Worm (Caenorhabditis elegans): ENCODE measurements around the gene elo-5.

Gene elo-5

ce11 chrIV:5370914-5371313 is 6.0 kb downstream of the elo-5 start:
- TF ChIP-seq sptf-1 (tag; optimal IDR thresholded peaks at IDR 0.05) (no peak), lin-15B (tag; optimal IDR thresholded peaks at IDR 0.05) (no peak), hlh-4 (tag; optimal IDR thresholded peaks at IDR 0.05) (no peak), pag-3 (tag; optimal IDR thresholded peaks at IDR 0.05; ENCODE audit: borderline replicate concordance, insufficient read depth) (no peak), nhr-19 (GFP tag; conservative IDR thresholded peaks at IDR 0.05) (no peak), swsn-7 (tag; optimal IDR thresholded peaks at IDR 0.05) (no peak), pax-3 (tag; optimal IDR thresholded peaks at IDR 0.05) (no peak), zag-1 (tag; optimal IDR thresholded peaks at IDR 0.05) (no peak), mef-2 (tag; optimal IDR thresholded peaks at IDR 0.05) (no peak), xbp-1 (tag; optimal IDR thresholded peaks at IDR 0.05) (no peak), nhr-90 (tag; optimal IDR thresholded peaks at IDR 0.05; ENCODE audit: poor library complexity) (no peak), nhr-77 (tag; optimal IDR thresholded peaks at IDR 0.05) (no peak), nhr-28 (tag; optimal IDR thresholded peaks at IDR 0.05) (no peak), nhr-76 (tag; optimal IDR thresholded peaks at IDR 0.05) (no peak), ztf-4 (tag; optimal IDR thresholded peaks at IDR 0.05) (no peak), fkh-8 (tag; optimal IDR thresholded peaks at IDR 0.05) (no peak), irx-1 (tag; optimal IDR thresholded peaks at IDR 0.05) (no peak)

DNA sequence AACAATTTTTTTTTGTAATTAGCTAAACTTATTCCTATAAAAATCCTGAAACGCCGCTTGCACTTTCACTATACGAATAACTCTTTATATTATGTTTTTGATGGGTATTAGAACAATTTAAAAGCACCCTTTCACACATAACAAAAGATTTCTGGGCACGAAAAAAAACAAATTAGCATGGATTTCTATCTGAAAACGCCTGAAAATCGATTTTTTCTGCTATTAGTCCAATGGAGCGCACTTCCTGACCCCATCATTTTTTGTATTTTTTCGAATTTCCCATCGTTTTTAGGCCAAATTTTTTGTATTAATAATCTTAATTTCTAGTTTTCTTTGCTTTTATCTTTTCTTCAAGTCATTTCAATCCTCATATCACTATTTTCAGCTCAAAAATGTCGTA is 7.5 kb downstream of the elo-5 start, which contains the start of gene F41H10.3:
Gene F41H10.3 (plus strand): TSS at position 388 of the 400 bp plus-strand sequence.
- peak; percentile 2 for TF ChIP-seq irx-1 (tag; optimal IDR thresholded peaks at IDR 0.05)
- TF ChIP-seq C16A3.4 (tag; optimal IDR thresholded peaks at IDR 0.05), result no peak
- no peak for TF ChIP-seq F16B12.6 (tag; optimal IDR thresholded peaks at IDR 0.05)
- TF ChIP-seq isw-1 (GFP tag; IDR thresholded peaks at IDR 0.05), result no peak
- TF ChIP-seq ceh-63 (GFP tag; optimal IDR thresholded peaks at IDR 0.05), result no peak
- no peak for TF ChIP-seq nhr-85 (tag)
- peak in 1 of 2 experiments; percentile 6 for TF ChIP-seq efl-1 (optimal IDR thresholded peaks at IDR 0.05)
- peak; percentile 4 to 59 for TF ChIP-seq efl-1 (GFP tag; optimal IDR thresholded peaks at IDR 0.05 in 1 of 2)

DNA sequence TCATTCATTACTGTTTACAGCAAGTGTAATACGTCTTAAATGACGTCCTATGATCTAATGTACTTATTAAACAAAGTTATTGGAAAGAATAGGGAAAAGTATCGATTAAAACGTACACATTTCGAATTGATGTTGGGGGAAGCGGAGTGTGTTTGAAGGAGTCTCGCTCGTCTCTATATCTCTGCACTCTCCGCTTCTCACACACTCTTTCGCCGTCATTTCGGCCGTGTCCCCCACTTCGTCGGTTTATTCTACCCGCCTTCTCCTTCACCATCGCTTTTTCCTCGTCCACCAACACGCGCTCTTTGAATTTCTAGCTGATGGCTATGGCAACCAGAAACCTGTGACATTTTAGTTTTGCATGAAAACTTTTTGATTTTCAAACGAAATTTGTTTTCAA is 8.1 kb downstream of the elo-5 start:
- peak; percentile 26 for TF ChIP-seq lir-3 (tag; optimal IDR thresholded peaks at IDR 0.05; ENCODE audit: poor library complexity)
- TF ChIP-seq nhr-11 (tag; optimal IDR thresholded peaks at IDR 0.05), result no peak
- TF ChIP-seq xbp-1 (tag; optimal IDR thresholded peaks at IDR 0.05), result peak; percentile 25
- TF ChIP-seq F16B12.6 (tag; optimal IDR thresholded peaks at IDR 0.05), result peak; percentile 34
- peak; percentile 5 for TF ChIP-seq skn-1 (tag; optimal IDR thresholded peaks at IDR 0.05)
- no peak for TF ChIP-seq sup-37 (GFP tag; optimal IDR thresholded peaks at IDR 0.05)
- peak; percentile 40 for TF ChIP-seq nhr-71 (tag; optimal IDR thresholded peaks at IDR 0.05)
- peak; percentile 71 for TF ChIP-seq lin-14 (GFP tag; optimal IDR thresholded peaks at IDR 0.05)
- TF ChIP-seq swsn-7 (tag; optimal IDR thresholded peaks at IDR 0.05), result peak; percentile 55
- no peak for TF ChIP-seq lin-13 (GFP tag; optimal IDR thresholded peaks at IDR 0.05)
- TF ChIP-seq nhr-47 (tag; optimal IDR thresholded peaks at IDR 0.05), result peak; percentile 8
- TF ChIP-seq ztf-4 (tag; optimal IDR thresholded peaks at IDR 0.05), result peak; percentile 13
- no peak for TF ChIP-seq mef-2 (tag; optimal IDR thresholded peaks at IDR 0.05)
- no peak for TF ChIP-seq ztf-11 (tag; optimal IDR thresholded peaks at IDR 0.05)
- TF ChIP-seq vab-15 (tag; optimal IDR thresholded peaks at IDR 0.05), result no peak
- no peak for TF ChIP-seq unc-30 (tag; optimal IDR thresholded peaks at IDR 0.05)
- no peak for TF ChIP-seq aha-1 (tag; optimal IDR thresholded peaks at IDR 0.05)
- no peak for TF ChIP-seq C04F5.9 (tag; optimal IDR thresholded peaks at IDR 0.05)
- TF ChIP-seq egl-13 (tag; optimal IDR thresholded peaks at IDR 0.05), result no peak
- TF ChIP-seq zag-1 (tag; optimal IDR thresholded peaks at IDR 0.05), result no peak
- no peak for TF ChIP-seq grh-1 (GFP tag; IDR thresholded peaks at IDR 0.05)
- TF ChIP-seq pag-3 (tag; optimal IDR thresholded peaks at IDR 0.05; ENCODE audit: borderline replicate concordance, insufficient read depth), result no peak
- no peak for TF ChIP-seq aly-2 (tag; optimal IDR thresholded peaks at IDR 0.05)
- no peak for TF ChIP-seq ceh-8 (GFP tag; optimal IDR thresholded peaks at IDR 0.05)
- no peak for TF ChIP-seq nhr-90 (tag; optimal IDR thresholded peaks at IDR 0.05; ENCODE audit: poor library complexity)
- peak; percentile 52 for TF ChIP-seq snu-23 (GFP tag; optimal IDR thresholded peaks at IDR 0.05)
- no peak for TF ChIP-seq nhr-84 (tag; optimal IDR thresholded peaks at IDR 0.05)
- TF ChIP-seq mdl-1 (tag; optimal IDR thresholded peaks at IDR 0.05), result no peak
- TF ChIP-seq pax-3 (tag; optimal IDR thresholded peaks at IDR 0.05), result no peak
- no peak for TF ChIP-seq unc-98 (GFP tag; IDR thresholded peaks at IDR 0.05)
- TF ChIP-seq fkh-10 (GFP tag; optimal IDR thresholded peaks at IDR 0.05), result no peak
- TF ChIP-seq efl-1 (optimal IDR thresholded peaks at IDR 0.05), result peak; percentile 37 to 47
- peak in 1 of 2 experiments; percentile 46 for TF ChIP-seq efl-1 (GFP tag; optimal IDR thresholded peaks at IDR 0.05 in 1 of 2)
- no peak for TF ChIP-seq fos-1 (tag; optimal IDR thresholded peaks at IDR 0.05)
- TF ChIP-seq unc-86 (tag; optimal IDR thresholded peaks at IDR 0.05), result peak; percentile 37
- TF ChIP-seq nhr-12 (tag; optimal IDR thresholded peaks at IDR 0.05), result no peak
- TF ChIP-seq tbx-2 (tag; optimal IDR thresholded peaks at IDR 0.05), result peak; percentile 9
